Worm (Caenorhabditis elegans): ENCODE results near the gene T13C2.7.

T13C2.7 gene

ce11 chrII:6741428-6741827 is 37.8 kb upstream of the T13C2.7 start, which contains the start of gene exos-8:
exos-8 (plus strand) TSS chrII:6741691.
- TF ChIP-seq hlh-30 (tag; optimal IDR thresholded peaks at IDR 0.05; ENCODE audit: insufficient read depth): no peak
- peak; percentile 38 for TF ChIP-seq hlh-15 (tag; optimal IDR thresholded peaks at IDR 0.05)
- no peak for TF ChIP-seq K02D7.2 (tag; optimal IDR thresholded peaks at IDR 0.05)
- TF ChIP-seq hlh-8 (tag; optimal IDR thresholded peaks at IDR 0.05): peak; percentile 76
- no peak for TF ChIP-seq ceh-22 (tag; optimal IDR thresholded peaks at IDR 0.05)
- TF ChIP-seq mec-3 (tag; optimal IDR thresholded peaks at IDR 0.05; ENCODE audit: borderline replicate concordance): no peak
- TF ChIP-seq npax-4 (tag; optimal IDR thresholded peaks at IDR 0.05): no peak
- no peak for TF ChIP-seq pax-1 (tag; optimal IDR thresholded peaks at IDR 0.05)
- peak; percentile 91 for TF ChIP-seq fax-1 (tag; optimal IDR thresholded peaks at IDR 0.05)
- peak; percentile 59 for TF ChIP-seq ceh-18 (tag; optimal IDR thresholded peaks at IDR 0.05)
- TF ChIP-seq pros-1 (tag; optimal IDR thresholded peaks at IDR 0.05): no peak
- TF ChIP-seq elt-4 (tag; optimal IDR thresholded peaks at IDR 0.05): no peak
- TF ChIP-seq ceh-48 (tag; optimal IDR thresholded peaks at IDR 0.05): no peak
- TF ChIP-seq ahr-1 (tag; optimal IDR thresholded peaks at IDR 0.05): peak; percentile 58
- no peak for TF ChIP-seq sox-2 (GFP tag; IDR thresholded peaks at IDR 0.05)
- peak; percentile 28 for TF ChIP-seq sox-4 (tag; optimal IDR thresholded peaks at IDR 0.05)
- no peak for TF ChIP-seq ama-1 (optimal IDR thresholded peaks at IDR 0.05)
- TF ChIP-seq ceh-9 (tag; optimal IDR thresholded peaks at IDR 0.05): no peak
- peak; percentile 30 for TF ChIP-seq ztf-16 (tag; optimal IDR thresholded peaks at IDR 0.05)
- TF ChIP-seq ref-2 (tag; optimal IDR thresholded peaks at IDR 0.05): peak; percentile 95
- no peak for TF ChIP-seq che-1 (tag; optimal IDR thresholded peaks at IDR 0.05)
- TF ChIP-seq pha-2 (tag; optimal IDR thresholded peaks at IDR 0.05): no peak
- no peak for TF ChIP-seq sdc-2 (tag; optimal IDR thresholded peaks at IDR 0.05)
- TF ChIP-seq lim-6 (tag; optimal IDR thresholded peaks at IDR 0.05): peak; percentile 74
- no peak for TF ChIP-seq unc-55 (GFP tag; optimal IDR thresholded peaks at IDR 0.05)
- peak; percentile 59 for TF ChIP-seq fkh-6 (tag; optimal IDR thresholded peaks at IDR 0.05)
- peak; percentile 72 for TF ChIP-seq ceh-34 (tag; optimal IDR thresholded peaks at IDR 0.05)
- no peak for TF ChIP-seq elt-2 (tag; optimal IDR thresholded peaks at IDR 0.05)
- TF ChIP-seq pha-4 (tag; optimal IDR thresholded peaks at IDR 0.05): no peak
- TF ChIP-seq ceh-31 (tag; optimal IDR thresholded peaks at IDR 0.05): peak; percentile 97
- TF ChIP-seq ceh-14 (tag; optimal IDR thresholded peaks at IDR 0.05): peak; percentile 91
- no peak for TF ChIP-seq odd-2 (tag; optimal IDR thresholded peaks at IDR 0.05)
- no peak for TF ChIP-seq ceh-6 (GFP tag; optimal IDR thresholded peaks at IDR 0.05)
- TF ChIP-seq eyg-1 (tag; optimal IDR thresholded peaks at IDR 0.05): no peak
- TF ChIP-seq syd-9 (tag; optimal IDR thresholded peaks at IDR 0.05): peak; percentile 49
- peak; percentile 85 for TF ChIP-seq unc-42 (tag; optimal IDR thresholded peaks at IDR 0.05)
- no peak for TF ChIP-seq lin-11 (tag; optimal IDR thresholded peaks at IDR 0.05)
- TF ChIP-seq dve-1 (tag; optimal IDR thresholded peaks at IDR 0.05): no peak
- peak; percentile 96 for TF ChIP-seq tbx-2 (tag; optimal IDR thresholded peaks at IDR 0.05)
- TF ChIP-seq fkh-10 (GFP tag; optimal IDR thresholded peaks at IDR 0.05): no peak
- peak; percentile 91 for TF ChIP-seq rnt-1 (tag; optimal IDR thresholded peaks at IDR 0.05)
- TF ChIP-seq K09A11.1 (tag; optimal IDR thresholded peaks at IDR 0.05; ENCODE audit: insufficient read depth): no peak
- peak; percentile 1 for TF ChIP-seq nfya-1 (tag; optimal IDR thresholded peaks at IDR 0.05)
- peak; percentile 91 for TF ChIP-seq zip-5 (tag; optimal IDR thresholded peaks at IDR 0.05)
- TF ChIP-seq T23F11.4 (GFP tag; optimal IDR thresholded peaks at IDR 0.05): peak; percentile 11
- TF ChIP-seq hlh-13 (GFP tag; optimal IDR thresholded peaks at IDR 0.05): peak; percentile 21
- TF ChIP-seq F13H6.1 (tag; optimal IDR thresholded peaks at IDR 0.05): peak; percentile 77
- TF ChIP-seq ceh-45 (GFP tag; IDR thresholded peaks at IDR 0.05): no peak
- TF ChIP-seq nhr-11 (tag; optimal IDR thresholded peaks at IDR 0.05): no peak
- no peak for TF ChIP-seq ceh-24 (tag; optimal IDR thresholded peaks at IDR 0.05)
- no peak for TF ChIP-seq C38D4.7 (GFP tag; optimal IDR thresholded peaks at IDR 0.05)
- peak; percentile 67 for TF ChIP-seq ceh-19 (GFP tag; optimal IDR thresholded peaks at IDR 0.05)
- peak; percentile 39 for TF ChIP-seq hlh-6 (tag; optimal IDR thresholded peaks at IDR 0.05)

All from whole organism, late embryonic.